Worm (Caenorhabditis elegans): Measurements from ENCODE around the gene hrg-1.

ce11 chrX:4007724-4008123 is 8.3 kb downstream of the hrg-1 start:
- TF ChIP-seq snpc-4 (tag; optimal IDR thresholded peaks at IDR 0.05) (no peak), unc-39 (tag; optimal IDR thresholded peaks at IDR 0.05) (no peak), blmp-1 (tag; optimal IDR thresholded peaks at IDR 0.05) (no peak), nhr-12 (tag; optimal IDR thresholded peaks at IDR 0.05) (no peak), mab-5 (tag; optimal IDR thresholded peaks at IDR 0.05) (no peak), pha-4 (tag; optimal IDR thresholded peaks at IDR 0.05) (no peak), sptf-1 (tag; optimal IDR thresholded peaks at IDR 0.05) (no peak), ztf-11 (tag; optimal IDR thresholded peaks at IDR 0.05) (no peak)
